Worm (Caenorhabditis elegans): ENCODE measurements around the gene ZK353.10.

ZK353.10 gene

DNA sequence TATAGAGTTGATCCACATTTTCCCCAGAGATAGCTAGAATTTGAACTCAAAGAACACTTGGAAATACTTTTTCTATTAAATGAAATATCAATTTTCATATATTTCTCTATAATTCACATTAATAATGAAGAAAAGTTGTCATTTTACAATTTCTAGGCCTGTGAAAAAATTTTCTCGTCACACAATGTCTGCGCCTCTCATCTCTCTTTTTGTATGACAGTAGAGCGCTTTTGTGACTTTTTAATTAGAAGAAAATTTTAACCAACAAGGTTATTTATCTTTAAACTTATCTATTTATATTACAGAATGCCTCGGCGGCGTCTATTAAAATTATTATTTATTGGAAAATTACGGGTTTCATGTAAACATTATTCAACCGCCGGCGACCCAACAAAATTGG, 34.8 kb upstream of the ZK353.10 start, which contains the start of gene ZK1236.1:
ZK1236.1 (plus strand) TSS at position 263 of the 400 bp plus-strand sequence.
- TF ChIP-seq nhr-10 (tag; optimal IDR thresholded peaks at IDR 0.05), result no peak
- TF ChIP-seq lsy-2 (tag; optimal IDR thresholded peaks at IDR 0.05), result peak in 1 of 2 experiments; percentile 18
- TF ChIP-seq unc-55 (GFP tag; optimal IDR thresholded peaks at IDR 0.05), result peak; percentile 30
- TF ChIP-seq dmd-4 (tag; optimal IDR thresholded peaks at IDR 0.05), result no peak
- TF ChIP-seq gmeb-1 (tag; optimal IDR thresholded peaks at IDR 0.05), result no peak
- TF ChIP-seq ceh-82 (tag; optimal IDR thresholded peaks at IDR 0.05), result no peak

DNA sequence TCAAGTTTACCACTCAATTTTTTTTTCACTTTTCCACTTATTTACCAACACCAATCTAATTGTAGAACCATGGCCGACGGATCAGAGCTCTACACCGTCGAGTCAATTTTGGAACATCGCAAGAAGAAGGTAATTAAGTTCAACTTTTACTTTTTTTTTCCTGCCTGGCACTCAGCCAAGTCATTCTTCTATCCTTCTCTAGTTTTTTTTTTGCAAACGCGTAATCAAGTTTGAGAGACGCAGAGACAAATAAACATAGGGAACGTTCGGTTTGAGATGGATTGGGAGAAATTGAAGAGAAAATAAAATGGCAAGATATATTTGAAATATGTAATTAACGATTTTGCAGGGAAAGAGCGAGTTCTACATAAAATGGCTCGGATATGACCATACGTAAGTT, 32.0 kb upstream of the ZK353.10 start, which contains the start of gene cec-1:
cec-1 (plus strand) TSS at position 63 of the 400 bp plus-strand sequence.
- no peak for TF ChIP-seq ztf-1 (GFP tag; conservative IDR thresholded peaks at IDR 0.05)
- TF ChIP-seq nhr-6 (tag; optimal IDR thresholded peaks at IDR 0.05), result peak; percentile 7
- no peak for TF ChIP-seq nhr-21 (tag; optimal IDR thresholded peaks at IDR 0.05)
- TF ChIP-seq crh-2 (tag; optimal IDR thresholded peaks at IDR 0.05), result peak; percentile 14
- no peak for TF ChIP-seq mdl-1 (tag; optimal IDR thresholded peaks at IDR 0.05)
- TF ChIP-seq nhr-10 (tag; optimal IDR thresholded peaks at IDR 0.05), result no peak
- no peak for TF ChIP-seq unc-62 (GFP tag; optimal IDR thresholded peaks at IDR 0.05)
- TF ChIP-seq mbf-1 (tag; optimal IDR thresholded peaks at IDR 0.05), result no peak
- no peak for TF ChIP-seq elt-3 (tag; optimal IDR thresholded peaks at IDR 0.05)
- no peak for TF ChIP-seq skn-1 (tag; optimal IDR thresholded peaks at IDR 0.05)
- TF ChIP-seq lin-13 (GFP tag; optimal IDR thresholded peaks at IDR 0.05), result no peak
- no peak for TF ChIP-seq R02D3.7 (tag; optimal IDR thresholded peaks at IDR 0.05)
- TF ChIP-seq F13H6.1 (tag; optimal IDR thresholded peaks at IDR 0.05), result no peak
- no peak for TF ChIP-seq ztf-11 (tag; optimal IDR thresholded peaks at IDR 0.05)
- TF ChIP-seq unc-39 (tag; optimal IDR thresholded peaks at IDR 0.05), result no peak
- no peak for TF ChIP-seq aly-2 (tag; optimal IDR thresholded peaks at IDR 0.05)
- TF ChIP-seq gmeb-1 (tag; optimal IDR thresholded peaks at IDR 0.05), result no peak
- no peak for TF ChIP-seq alr-1 (tag; optimal IDR thresholded peaks at IDR 0.05)
- TF ChIP-seq elt-1 (tag; optimal IDR thresholded peaks at IDR 0.05), result no peak
- no peak for TF ChIP-seq ama-1 (optimal IDR thresholded peaks at IDR 0.05)
- TF ChIP-seq blmp-1 (tag; optimal IDR thresholded peaks at IDR 0.05; ENCODE audit: insufficient read depth), result peak; percentile 66
- peak; percentile 14 for TF ChIP-seq C34F6.9 (tag; optimal IDR thresholded peaks at IDR 0.05)
- peak in 1 of 2 experiments; percentile 55 for TF ChIP-seq lsy-2 (tag; optimal IDR thresholded peaks at IDR 0.05)
- no peak for TF ChIP-seq dmd-4 (tag; optimal IDR thresholded peaks at IDR 0.05)
- peak; percentile 32 for TF ChIP-seq unc-55 (GFP tag; optimal IDR thresholded peaks at IDR 0.05)
- no peak for TF ChIP-seq ceh-82 (tag; optimal IDR thresholded peaks at IDR 0.05)
- no peak for TF ChIP-seq sma-9 (GFP tag; optimal IDR thresholded peaks at IDR 0.05)
- no peak for TF ChIP-seq sma-9 (tag; optimal IDR thresholded peaks at IDR 0.05)
- no peak for TF ChIP-seq peb-1 (tag; optimal IDR thresholded peaks at IDR 0.05)
- TF ChIP-seq ceh-16 (tag; optimal IDR thresholded peaks at IDR 0.05), result no peak
- TF ChIP-seq snpc-4 (tag; optimal IDR thresholded peaks at IDR 0.05), result no peak
- no peak for TF ChIP-seq nhr-25 (tag; optimal IDR thresholded peaks at IDR 0.05)

DNA sequence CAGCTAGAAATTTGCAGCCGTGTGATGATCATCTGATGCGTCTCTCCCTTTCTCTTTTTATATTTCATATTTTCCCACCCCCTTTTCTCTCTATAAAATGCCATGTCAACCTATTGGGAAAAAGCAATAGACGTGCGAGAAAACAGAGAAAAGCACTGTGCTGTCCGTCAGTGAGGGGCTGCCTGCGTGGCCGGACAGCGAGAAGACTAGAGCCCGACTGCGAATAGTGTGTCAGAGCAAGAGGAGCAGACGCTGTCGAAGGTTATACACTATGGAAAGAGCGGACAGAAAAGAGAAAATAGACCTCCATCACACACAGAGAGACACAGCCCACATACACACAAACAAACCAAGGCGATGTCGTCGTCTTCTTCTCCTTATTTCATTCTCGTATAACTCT, 30.9 kb upstream of the ZK353.10 start:
- peak; percentile 5 for TF ChIP-seq skn-1 (tag; optimal IDR thresholded peaks at IDR 0.05)
- peak; percentile 52 for TF ChIP-seq sma-3 (GFP tag; optimal IDR thresholded peaks at IDR 0.05)
- TF ChIP-seq nhr-77 (tag; optimal IDR thresholded peaks at IDR 0.05), result no peak
- peak; percentile 82 for TF ChIP-seq nhr-129 (tag; optimal IDR thresholded peaks at IDR 0.05)
- TF ChIP-seq ztf-4 (tag; optimal IDR thresholded peaks at IDR 0.05), result no peak
- no peak for TF ChIP-seq mbf-1 (tag; optimal IDR thresholded peaks at IDR 0.05)
- no peak for TF ChIP-seq nhr-237 (tag; optimal IDR thresholded peaks at IDR 0.05)
- no peak for TF ChIP-seq elt-1 (tag; optimal IDR thresholded peaks at IDR 0.05)
- TF ChIP-seq elt-3 (tag; optimal IDR thresholded peaks at IDR 0.05), result no peak
- no peak for TF ChIP-seq ztf-1 (GFP tag; conservative IDR thresholded peaks at IDR 0.05)
- peak; percentile 74 for TF ChIP-seq nhr-25 (tag; optimal IDR thresholded peaks at IDR 0.05)
- TF ChIP-seq nhr-10 (tag; optimal IDR thresholded peaks at IDR 0.05), result no peak
- no peak for TF ChIP-seq snpc-4 (tag; optimal IDR thresholded peaks at IDR 0.05)
- peak; percentile 49 for TF ChIP-seq nhr-21 (tag; optimal IDR thresholded peaks at IDR 0.05)
- TF ChIP-seq mdl-1 (tag; optimal IDR thresholded peaks at IDR 0.05), result peak in 1 of 2 experiments; percentile 13
- no peak for TF ChIP-seq nhr-6 (tag; optimal IDR thresholded peaks at IDR 0.05)
- no peak for TF ChIP-seq lin-39 (tag; optimal IDR thresholded peaks at IDR 0.05)
- peak; percentile 55 for TF ChIP-seq blmp-1 (tag; optimal IDR thresholded peaks at IDR 0.05; ENCODE audit: insufficient read depth)
- peak; percentile 76 for TF ChIP-seq F13H6.1 (tag; optimal IDR thresholded peaks at IDR 0.05)
- TF ChIP-seq lsy-2 (tag; optimal IDR thresholded peaks at IDR 0.05), result peak; percentile 53 to 83
- TF ChIP-seq gmeb-1 (tag; optimal IDR thresholded peaks at IDR 0.05), result peak; percentile 60
- TF ChIP-seq nhr-12 (tag; optimal IDR thresholded peaks at IDR 0.05), result no peak
- TF ChIP-seq mab-5 (tag; optimal IDR thresholded peaks at IDR 0.05), result no peak
- no peak for TF ChIP-seq ZK546.5 (tag; optimal IDR thresholded peaks at IDR 0.05)
- TF ChIP-seq nhr-23 (tag; optimal IDR thresholded peaks at IDR 0.05), result no peak
- peak; percentile 36 for TF ChIP-seq sma-9 (GFP tag; optimal IDR thresholded peaks at IDR 0.05)
- TF ChIP-seq sma-9 (tag; optimal IDR thresholded peaks at IDR 0.05), result no peak
- TF ChIP-seq fos-1 (tag; optimal IDR thresholded peaks at IDR 0.05), result peak; percentile 59
- TF ChIP-seq crh-2 (tag; optimal IDR thresholded peaks at IDR 0.05), result peak; percentile 93
- TF ChIP-seq lin-11 (tag; optimal IDR thresholded peaks at IDR 0.05), result peak; percentile 47
- TF ChIP-seq unc-55 (GFP tag; optimal IDR thresholded peaks at IDR 0.05), result peak; percentile 56
- TF ChIP-seq peb-1 (tag; optimal IDR thresholded peaks at IDR 0.05), result no peak
- no peak for TF ChIP-seq lin-13 (GFP tag; optimal IDR thresholded peaks at IDR 0.05)
- TF ChIP-seq Y55F3AM.14 (GFP tag; optimal IDR thresholded peaks at IDR 0.05), result no peak
- no peak for TF ChIP-seq ztf-11 (tag; optimal IDR thresholded peaks at IDR 0.05)
- TF ChIP-seq C34F6.9 (tag; optimal IDR thresholded peaks at IDR 0.05), result peak; percentile 79

All from whole organism, L2 larva.